Worm (Caenorhabditis elegans) whole organism, L2 larva: ENCODE measurements around the gene ttr-35.

ENCODE experiments used
- ZK546.5 ChIP-seq: sonication (generic microtip); optimal IDR thresholded peaks from 2 replicates; lab custom pipeline; 2017; ENCODE audit warnings: missing biosample characterization, missing genetic modification characterization
- ama-1 ChIP-seq: fragments of 150-350 bp; optimal IDR thresholded peaks from 2 replicates; lab custom pipeline; 2018; ENCODE audit warnings: inconsistent platforms
- ceh-82 ChIP-seq: fragments of 150-350 bp; optimal IDR thresholded peaks from 2 replicates; lab custom pipeline; 2014; ENCODE audit warnings: missing biosample characterization, missing genetic modification characterization
- snpc-4 ChIP-seq: fragments of 150-350 bp; optimal IDR thresholded peaks from 2 replicates; lab custom pipeline; 2014; ENCODE audit warnings: missing biosample characterization, missing genetic modification characterization
- ztf-11 ChIP-seq: sonication (generic microtip); optimal IDR thresholded peaks from 2 replicates; lab custom pipeline; 2017; ENCODE audit warnings: missing biosample characterization, missing genetic modification characterization

- TF ChIP-seq ceh-82 (no peak), snpc-4 (no peak), ZK546.5 (tag; lab: Kevin White, UChicago) (no peak), ztf-11 (no peak), ama-1 (lab: Kevin White, UChicago) (no peak)
Observed at ce11 chrX:6467462-6467861, 44.6 kb upstream of the ttr-35 start, which contains the start of gene C15B12.3.
